Worm (Caenorhabditis elegans): ENCODE measurements around the gene nlp-7.

DNA sequence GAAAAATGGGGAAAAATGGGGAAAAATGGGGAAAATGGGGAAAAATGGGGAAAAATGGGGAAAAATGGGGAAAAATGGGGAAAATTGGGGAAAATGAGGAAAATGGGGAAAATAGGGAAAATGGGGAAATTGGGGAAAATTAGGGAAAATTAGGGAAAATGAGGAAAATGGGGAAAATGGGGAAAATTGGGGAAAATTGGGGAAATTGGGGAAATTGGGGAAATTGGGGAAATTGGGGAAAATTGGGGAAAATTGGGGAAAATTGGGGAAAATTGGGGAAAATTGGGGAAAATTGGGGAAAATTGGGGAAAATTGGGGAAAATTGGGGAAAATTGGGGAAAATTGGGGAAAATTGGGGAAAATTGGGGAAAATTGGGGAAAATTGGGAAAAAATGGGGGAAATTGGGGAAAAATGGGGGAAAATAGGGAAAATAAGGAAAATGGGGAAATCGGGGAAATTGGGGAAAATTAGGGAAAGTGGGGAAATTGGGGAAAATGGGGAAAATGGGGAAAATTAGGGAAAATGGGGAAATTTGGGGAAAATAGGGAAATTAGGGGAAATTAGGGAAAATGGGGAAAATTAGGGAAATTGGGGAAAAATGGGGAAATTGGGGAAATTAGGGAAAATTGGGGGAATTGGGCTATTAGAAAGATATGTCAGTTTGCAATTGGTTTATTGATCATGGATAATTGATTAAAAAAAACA lies 9.9 kb downstream of the nlp-7 start:
- TF ChIP-seq him-1 (tag; optimal IDR thresholded peaks at IDR 0.05) (no peak), W03F9.2 (tag; optimal IDR thresholded peaks at IDR 0.05) (no peak)

Measured in whole organism, L4/young adult.